Fruit fly (Drosophila melanogaster): ENCODE measurements around the gene CG12643.

dm6 chrX:10252745-10253144 is 12.3 kb downstream of the CG12643 start:
- TF ChIP-seq CG4496 (GFP tag; IDR thresholded peaks at IDR 0.05) (peak; percentile 57; the same call in 2 of the 3 replicates), CG34367 (tag; optimal IDR thresholded peaks at IDR 0.05) (no peak), Pif1B (GFP tag; optimal IDR thresholded peaks at IDR 0.05) (no peak), CG8301 (tag; optimal IDR thresholded peaks at IDR 0.05) (no peak), CG10348 (GFP tag; IDR thresholded peaks at IDR 0.05) (no peak), CG8159 (tag; optimal IDR thresholded peaks at IDR 0.05) (no peak), D1 (tag; optimal IDR thresholded peaks at IDR 0.05) (no peak), CG32121 (GFP tag; IDR thresholded peaks at IDR 0.05) (no peak), CG14655 (GFP tag; optimal IDR thresholded peaks at IDR 0.05) (no peak), CG13204 (GFP tag; optimal IDR thresholded peaks at IDR 0.05) (no peak), EcR (GFP tag; optimal IDR thresholded peaks at IDR 0.05) (no peak)

Measured in whole organism, pupa.